Fruit fly (Drosophila melanogaster): Measurements from ENCODE around the gene bond.

bond gene

DNA sequence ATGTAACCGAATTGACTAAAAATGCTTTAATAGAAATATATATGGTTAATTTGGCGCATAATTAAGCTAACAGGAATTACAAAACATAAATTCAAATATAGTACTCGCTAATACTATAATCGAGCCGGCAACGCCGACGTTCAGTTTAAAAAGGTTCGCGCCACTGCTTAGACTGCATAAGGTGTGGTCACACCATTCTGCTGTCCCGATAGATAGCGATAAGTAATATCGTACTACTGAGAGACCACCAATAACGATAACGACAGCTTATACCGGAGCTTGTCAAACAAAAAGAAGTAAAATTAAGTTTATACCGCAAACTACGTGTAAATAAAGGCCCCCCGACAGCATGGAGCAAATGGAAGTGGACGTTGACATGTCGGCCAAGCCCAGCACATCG lies 30.1 kb downstream of the bond start, which contains the start of gene CSN6 (continued):
- TF ChIP-seq MBD-R2 (GFP tag; IDR thresholded peaks at IDR 0.05), result peak; percentile 93
- TF ChIP-seq D19B (GFP tag; optimal IDR thresholded peaks at IDR 0.05), result no peak
- TF ChIP-seq crp (GFP tag; optimal IDR thresholded peaks at IDR 0.05), result peak in 1 of 2 experiments; percentile 57
- TF ChIP-seq CG42726 (GFP tag; IDR thresholded peaks at IDR 0.05; ENCODE audit: partially characterized antibody), result peak; percentile 92
- TF ChIP-seq Myb (GFP tag; optimal IDR thresholded peaks at IDR 0.05), result peak; percentile 91
- TF ChIP-seq Nf-YB (GFP tag; optimal IDR thresholded peaks at IDR 0.05), result no peak
- peak; percentile 69 for TF ChIP-seq hbn (GFP tag; IDR thresholded peaks at IDR 0.05; ENCODE audit: partially characterized antibody)
- TF ChIP-seq Kr (GFP tag; optimal IDR thresholded peaks at IDR 0.05), result no peak
- no peak for TF ChIP-seq CG5245 (GFP tag; optimal IDR thresholded peaks at IDR 0.05)
- TF ChIP-seq CoRest (tag; optimal IDR thresholded peaks at IDR 0.05), result peak; percentile 9
- no peak for TF ChIP-seq schlank (tag; optimal IDR thresholded peaks at IDR 0.05)
- TF ChIP-seq HmgZ (tag; optimal IDR thresholded peaks at IDR 0.05), result peak; percentile 69
- peak; percentile 86 for TF ChIP-seq ato (GFP tag; IDR thresholded peaks at IDR 0.05; ENCODE audit: partially characterized antibody)
- peak; percentile 61 for TF ChIP-seq GATAe (GFP tag; conservative IDR thresholded peaks at IDR 0.05)
- peak; percentile 94 for TF ChIP-seq tna (GFP tag; IDR thresholded peaks at IDR 0.05; ENCODE audit: partially characterized antibody)
- TF ChIP-seq CG16779 (GFP tag; IDR thresholded peaks at IDR 0.05), result 0 out of 2 replicates have a peak, but pooled peaks have one; percentile 28
- peak; percentile 22; the same call in 1 of the 3 replicates for TF ChIP-seq CG11560 (tag; IDR thresholded peaks at IDR 0.05)
- TF ChIP-seq CG2889 (GFP tag; IDR thresholded peaks at IDR 0.05), result no peak
- TF ChIP-seq HLH4C (GFP tag; IDR thresholded peaks at IDR 0.05; ENCODE audit: partially characterized antibody), result peak; percentile 90
- peak; percentile 92 for TF ChIP-seq Bgb (GFP tag; IDR thresholded peaks at IDR 0.05; ENCODE audit: partially characterized antibody)
- no peak for TF ChIP-seq Six4 (GFP tag; optimal IDR thresholded peaks at IDR 0.05)
- no peak for TF ChIP-seq br (optimal IDR thresholded peaks at IDR 0.05)
- peak; percentile 35 for TF ChIP-seq bcd (GFP tag; optimal IDR thresholded peaks at IDR 0.05)
- peak; percentile 8 for TF ChIP-seq dm (GFP tag; optimal IDR thresholded peaks at IDR 0.05)
- TF ChIP-seq CG10979 (tag; optimal IDR thresholded peaks at IDR 0.05), result peak; percentile 13
- TF ChIP-seq amos (GFP tag; IDR thresholded peaks at IDR 0.05; ENCODE audit: partially characterized antibody), result peak; percentile 84
- peak; percentile 79 for TF ChIP-seq CG16813 (GFP tag; IDR thresholded peaks at IDR 0.05; ENCODE audit: partially characterized antibody)
- peak; percentile 37 for TF ChIP-seq mam (GFP tag; optimal IDR thresholded peaks at IDR 0.05)
- TF ChIP-seq stwl (tag; optimal IDR thresholded peaks at IDR 0.05), result peak; percentile 89
- peak; percentile 53 for TF ChIP-seq sug (tag; optimal IDR thresholded peaks at IDR 0.05)
- no peak for TF ChIP-seq nom (GFP tag; optimal IDR thresholded peaks at IDR 0.05)

DNA sequence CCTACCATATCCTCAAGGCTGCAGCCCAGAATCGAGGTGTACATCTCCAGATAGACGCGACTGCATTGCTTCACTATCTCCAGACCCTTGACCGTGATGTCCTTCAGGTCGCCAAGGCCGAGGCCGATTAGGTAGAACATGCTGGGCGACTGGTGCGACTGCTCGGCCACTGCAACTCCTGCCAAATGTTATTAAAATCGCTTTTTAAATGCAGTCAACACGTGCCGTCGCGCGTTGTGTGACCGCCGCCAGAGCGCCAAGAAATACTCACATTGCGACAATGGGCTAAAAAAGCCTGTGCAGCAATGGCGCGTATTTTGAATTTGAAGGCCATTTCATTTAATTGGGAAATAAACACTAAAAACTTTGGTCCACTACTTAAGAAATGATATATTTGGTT lies 32.5 kb downstream of the bond start, which contains the start of gene Dph5:
Dph5 (minus strand) TSS at position 245 of the 400 bp plus-strand sequence.
- no peak for TF ChIP-seq CG15601 (tag; optimal IDR thresholded peaks at IDR 0.05)
- peak; percentile 55 for TF ChIP-seq CG9797 (GFP tag; optimal IDR thresholded peaks at IDR 0.05)
- peak; percentile 60 for TF ChIP-seq MBD-R2 (GFP tag; IDR thresholded peaks at IDR 0.05)
- peak; percentile 86 for TF ChIP-seq dm (GFP tag; optimal IDR thresholded peaks at IDR 0.05)
- peak; percentile 23 for TF ChIP-seq CG1603 (tag; optimal IDR thresholded peaks at IDR 0.05)
- TF ChIP-seq chinmo (GFP tag; IDR thresholded peaks at IDR 0.05; ENCODE audit: partially characterized antibody), result 0 out of 4 replicates have a peak, but pooled peaks have one; percentile 7
- TF ChIP-seq crc (GFP tag; optimal IDR thresholded peaks at IDR 0.05), result no peak
- TF ChIP-seq Dbx (GFP tag; IDR thresholded peaks at IDR 0.05), result 0 out of 3 replicates have a peak, but pooled peaks have one; percentile 12
- TF ChIP-seq Xrp1 (GFP tag; IDR thresholded peaks at IDR 0.05), result no peak
- TF ChIP-seq grn (GFP tag; optimal IDR thresholded peaks at IDR 0.05), result no peak
- 0 out of 2 replicates have a peak, but pooled peaks have one; percentile 9 for TF ChIP-seq Bgb (GFP tag; IDR thresholded peaks at IDR 0.05; ENCODE audit: partially characterized antibody)
- TF ChIP-seq Oaz (GFP tag; IDR thresholded peaks at IDR 0.05), result no peak
- TF ChIP-seq Max (GFP tag; optimal IDR thresholded peaks at IDR 0.05), result peak; percentile 52
- TF ChIP-seq CG7963 (GFP tag; IDR thresholded peaks at IDR 0.05; ENCODE audit: partially characterized antibody), result 0 out of 3 replicates have a peak, but pooled peaks have one; percentile 23
- no peak for TF ChIP-seq Fer3 (tag; optimal IDR thresholded peaks at IDR 0.05)
- no peak for TF ChIP-seq eve (GFP tag; optimal IDR thresholded peaks at IDR 0.05)
- TF ChIP-seq Scr (GFP tag; IDR thresholded peaks at IDR 0.05; ENCODE audit: partially characterized antibody), result peak; percentile 18; the same call in 1 of the 2 replicates
- peak; percentile 87 for TF ChIP-seq Dp (GFP tag; optimal IDR thresholded peaks at IDR 0.05)
- peak; percentile 44 for TF ChIP-seq cwo (GFP tag; optimal IDR thresholded peaks at IDR 0.05)
- TF ChIP-seq CG2889 (GFP tag; IDR thresholded peaks at IDR 0.05), result no peak
- TF ChIP-seq CG13287 (GFP tag; IDR thresholded peaks at IDR 0.05; ENCODE audit: partially characterized antibody), result peak; percentile 28; the same call in 1 of the 2 replicates
- TF ChIP-seq CG10147 (GFP tag; optimal IDR thresholded peaks at IDR 0.05), result no peak

All from whole organism, embryonic.